Worm (Caenorhabditis elegans): ENCODE data around the gene B0280.7.

DNA sequence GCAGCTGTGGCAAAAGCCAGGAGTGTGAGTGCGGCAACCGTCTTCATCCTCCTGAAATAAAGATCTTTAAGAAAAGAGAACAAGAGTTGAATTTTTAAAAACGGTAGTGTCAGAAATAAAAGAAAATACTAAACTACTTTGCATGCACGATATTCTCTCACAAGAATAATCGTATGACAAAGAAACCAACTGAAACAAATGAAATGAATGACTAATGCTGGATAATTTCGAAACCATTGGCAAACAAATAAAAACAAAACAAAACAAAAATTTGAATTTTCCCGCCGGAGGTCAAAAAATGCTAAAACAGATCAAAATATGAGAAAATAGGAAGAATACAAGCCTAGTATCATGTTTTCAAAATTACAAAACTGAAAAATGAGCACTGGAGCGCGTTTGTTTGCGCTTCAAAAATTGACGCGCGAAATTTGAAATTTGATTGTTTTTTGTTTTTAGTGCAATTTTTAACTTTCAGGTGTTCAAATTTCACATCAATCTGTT lies 7.7 kb downstream of the B0280.7 start, which contains the start of gene cpg-2:
- TF ChIP-seq lin-15B (tag; optimal IDR thresholded peaks at IDR 0.05) (no peak), ztf-11 (tag; optimal IDR thresholded peaks at IDR 0.05) (no peak), jun-1 (tag; optimal IDR thresholded peaks at IDR 0.05) (no peak), snpc-4 (tag; optimal IDR thresholded peaks at IDR 0.05) (no peak), nhr-77 (tag; optimal IDR thresholded peaks at IDR 0.05) (no peak), sox-4 (tag; optimal IDR thresholded peaks at IDR 0.05) (no peak), lsy-2 (tag; optimal IDR thresholded peaks at IDR 0.05) (no peak), mep-1 (tag; optimal IDR thresholded peaks at IDR 0.05) (no peak), nhr-47 (tag; optimal IDR thresholded peaks at IDR 0.05) (no peak), pqm-1 (tag; optimal IDR thresholded peaks at IDR 0.05) (no peak), tbx-2 (tag; optimal IDR thresholded peaks at IDR 0.05) (no peak), elt-3 (tag; optimal IDR thresholded peaks at IDR 0.05) (no peak)
